Fruit fly (Drosophila melanogaster): ENCODE measurements around the gene Mhc.
A peak's percentile ranks its signal among the peaks of the same experiment; 100 is the strongest.

Mhc gene

DNA sequence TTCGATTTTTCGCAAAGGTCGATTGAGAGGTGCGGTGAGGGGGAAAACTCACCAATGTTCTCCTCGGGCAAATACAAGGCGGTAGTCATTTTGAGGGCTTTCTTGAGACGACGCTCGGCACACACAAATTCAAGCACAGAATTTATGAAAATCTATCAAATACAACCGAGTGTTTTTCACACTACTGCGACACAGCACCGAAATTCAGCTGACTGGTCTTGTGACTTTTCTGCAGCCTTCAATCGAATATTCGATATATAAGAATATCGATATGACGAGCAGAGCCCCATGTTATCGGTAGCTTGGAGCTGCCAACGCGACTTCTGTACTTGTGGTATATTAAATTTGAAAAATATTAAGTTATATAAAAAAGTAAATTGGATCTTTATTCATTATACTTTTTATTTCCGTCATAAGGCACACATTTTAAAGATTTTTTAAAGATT, 38.8 kb upstream of the Mhc start, which contains the start of gene VhaSFD (continued):
- peak; percentile 56 for TF ChIP-seq CG9797 (GFP tag; optimal IDR thresholded peaks at IDR 0.05)
- peak; percentile 23 for TF ChIP-seq CG13296 (GFP tag; optimal IDR thresholded peaks at IDR 0.05)
- TF ChIP-seq CG8359 (GFP tag; optimal IDR thresholded peaks at IDR 0.05; ENCODE audit: borderline replicate concordance), result no peak
- TF ChIP-seq ken (GFP tag; IDR thresholded peaks at IDR 0.05), result no peak
- peak; percentile 47; the same call in 1 of the 2 replicates for TF ChIP-seq ato (GFP tag; IDR thresholded peaks at IDR 0.05; ENCODE audit: partially characterized antibody)
- TF ChIP-seq trem (tag; optimal IDR thresholded peaks at IDR 0.05), result peak; percentile 99
- TF ChIP-seq HmgZ (tag; optimal IDR thresholded peaks at IDR 0.05), result peak; percentile 57
- TF ChIP-seq CG16813 (GFP tag; IDR thresholded peaks at IDR 0.05; ENCODE audit: partially characterized antibody), result peak; percentile 66
- peak; percentile 67 for TF ChIP-seq CG7987 (GFP tag; optimal IDR thresholded peaks at IDR 0.05)
- TF ChIP-seq CG9727 (GFP tag; optimal IDR thresholded peaks at IDR 0.05), result no peak
- TF ChIP-seq CG12391 (tag; optimal IDR thresholded peaks at IDR 0.05), result peak; percentile 44
- peak; percentile 59; the same call in 1 of the 2 replicates for TF ChIP-seq Rfx (GFP tag; IDR thresholded peaks at IDR 0.05)
- TF ChIP-seq CG17359 (tag; optimal IDR thresholded peaks at IDR 0.05), result peak; percentile 16
- TF ChIP-seq Bgb (GFP tag; IDR thresholded peaks at IDR 0.05; ENCODE audit: partially characterized antibody), result peak; percentile 83
- peak; percentile 71 for TF ChIP-seq CG4617 (GFP tag; optimal IDR thresholded peaks at IDR 0.05; ENCODE audit: borderline replicate concordance)
- no peak for TF ChIP-seq pfk (GFP tag; optimal IDR thresholded peaks at IDR 0.05)
- TF ChIP-seq CG15514 (GFP tag; optimal IDR thresholded peaks at IDR 0.05), result peak; percentile 68
- peak; percentile 9 for TF ChIP-seq HLHmδ (GFP tag; optimal IDR thresholded peaks at IDR 0.05)
- no peak for TF ChIP-seq chn (GFP tag; optimal IDR thresholded peaks at IDR 0.05)
- TF ChIP-seq ham (GFP tag; IDR thresholded peaks at IDR 0.05), result no peak
- TF ChIP-seq CG33557 (GFP tag; optimal IDR thresholded peaks at IDR 0.05), result no peak
- no peak for TF ChIP-seq tup (GFP tag; optimal IDR thresholded peaks at IDR 0.05)
- no peak for TF ChIP-seq CG7357 (GFP tag; IDR thresholded peaks at IDR 0.05)
- no peak for TF ChIP-seq sqz (GFP tag; optimal IDR thresholded peaks at IDR 0.05)
- 0 out of 2 replicates have a peak, but pooled peaks have one; percentile 48 for TF ChIP-seq vvl (GFP tag; IDR thresholded peaks at IDR 0.05)
- peak; percentile 61 for TF ChIP-seq CG10267 (tag; optimal IDR thresholded peaks at IDR 0.05)
- peak; percentile 62 for TF ChIP-seq BEAF-32 (GFP tag; optimal IDR thresholded peaks at IDR 0.05)
- TF ChIP-seq CG34224 (GFP tag; IDR thresholded peaks at IDR 0.05; ENCODE audit: partially characterized antibody), result peak; percentile 72
- TF ChIP-seq unpg (GFP tag; optimal IDR thresholded peaks at IDR 0.05), result peak; percentile 5
- peak; percentile 47; the same call in 2 of the 3 replicates for TF ChIP-seq CG14860 (GFP tag; IDR thresholded peaks at IDR 0.05; ENCODE audit: partially characterized antibody)
- peak; percentile 40 for TF ChIP-seq lilli (GFP tag; optimal IDR thresholded peaks at IDR 0.05)
- no peak for TF ChIP-seq CG12155 (GFP tag; optimal IDR thresholded peaks at IDR 0.05)
- peak; percentile 50; the same call in 1 of the 3 replicates for TF ChIP-seq hb (GFP tag; IDR thresholded peaks at IDR 0.05; ENCODE audit: partially characterized antibody)
- TF ChIP-seq her (GFP tag; optimal IDR thresholded peaks at IDR 0.05), result peak; percentile 6
- TF ChIP-seq gt (GFP tag; IDR thresholded peaks at IDR 0.05), result no peak
- TF ChIP-seq fd3F (GFP tag; optimal IDR thresholded peaks at IDR 0.05), result peak; percentile 16

DNA sequence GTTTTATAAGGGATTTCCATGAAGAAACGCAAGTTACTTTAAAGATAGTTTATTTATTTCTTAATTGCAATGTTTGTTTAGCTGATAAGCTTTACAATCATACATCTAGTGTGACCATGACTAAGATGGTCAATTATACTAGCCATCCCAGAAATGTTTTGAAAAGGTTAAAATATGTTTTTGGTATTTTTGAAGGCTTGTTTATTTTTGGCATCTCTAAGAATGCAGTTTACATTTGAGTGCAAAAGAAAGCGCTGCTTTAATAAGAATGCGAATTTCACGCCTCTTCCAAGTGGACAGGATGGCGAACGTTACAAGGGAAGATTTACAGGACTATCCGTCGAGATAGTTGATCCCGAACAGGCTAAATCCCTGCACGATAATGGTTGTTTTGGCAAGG, 36.8 kb upstream of the Mhc start, which contains the start of gene Tsen2:
Gene Tsen2 (plus strand): TSS at position 222 of the 400 bp plus-strand sequence.
- TF ChIP-seq CG13287 (GFP tag; IDR thresholded peaks at IDR 0.05; ENCODE audit: partially characterized antibody) (peak; percentile 21; the same call in 1 of the 2 replicates), Med (GFP tag) (no peak), az2 (GFP tag; optimal IDR thresholded peaks at IDR 0.05) (no peak), phol (tag; optimal IDR thresholded peaks at IDR 0.05) (no peak), E2f2 (GFP tag; IDR thresholded peaks at IDR 0.05) (peak; percentile 56), CG4617 (GFP tag; optimal IDR thresholded peaks at IDR 0.05; ENCODE audit: borderline replicate concordance) (peak; percentile 17), Myb (GFP tag; optimal IDR thresholded peaks at IDR 0.05) (peak; percentile 36), PHDP (tag; optimal IDR thresholded peaks at IDR 0.05) (peak; percentile 11), CG12391 (tag; optimal IDR thresholded peaks at IDR 0.05) (peak; percentile 16), BEAF-32 (GFP tag; optimal IDR thresholded peaks at IDR 0.05) (peak; percentile 34), lbe (GFP tag; optimal IDR thresholded peaks at IDR 0.05) (peak; percentile 9), Lhr (GFP tag; optimal IDR thresholded peaks at IDR 0.05) (peak; percentile 20), br (optimal IDR thresholded peaks at IDR 0.05) (no peak), row (GFP tag; IDR thresholded peaks at IDR 0.05) (peak; percentile 36; the same call in 1 of the 3 replicates), Sry-β (GFP tag; optimal IDR thresholded peaks at IDR 0.05) (peak; percentile 38), CG13424 (tag; optimal IDR thresholded peaks at IDR 0.05) (peak; percentile 12), Gsc (GFP tag; IDR thresholded peaks at IDR 0.05) (no peak)

All from whole organism, embryonic.